Fruit fly (Drosophila melanogaster) whole organism, prepupa: ENCODE data around the gene Dlg5.

Source experiments
- CG10669 ChIP-seq: fragments of 200-800 bp; sonication (Bioruptor generic); optimal IDR thresholded peaks from 3 replicates; lab custom pipeline; 2018; ENCODE audit warnings: missing biosample characterization, mild to moderate bottlenecking, missing genetic modification characterization, moderate library complexity
- CG11294 ChIP-seq: fragments of 200-800 bp; sonication (Bioruptor generic); IDR thresholded peaks from 2 replicates; pipeline ENCODE4 v1.3.6; 2022; ENCODE audit warnings: missing biosample characterization, missing genetic modification characterization
- CG11762 ChIP-seq: fragments of 200-800 bp; sonication (Bioruptor generic); optimal IDR thresholded peaks from 3 replicates; lab custom pipeline; 2016; ENCODE audit warnings: missing biosample characterization, missing genetic modification characterization; ENCODE audit not compliant: insufficient read depth
- CG11902 ChIP-seq: fragments of 200-800 bp; sonication (Bioruptor generic); optimal IDR thresholded peaks from 3 replicates; lab custom pipeline; 2016; ENCODE audit warnings: missing biosample characterization, missing genetic modification characterization
- CG16779 ChIP-seq: fragments of 200-800 bp; sonication (Bioruptor generic); optimal IDR thresholded peaks from 3 replicates; lab custom pipeline; 2017; ENCODE audit warnings: missing biosample characterization, mild to moderate bottlenecking, missing genetic modification characterization
- CG31627 ChIP-seq: fragments of 200-800 bp; sonication (Bioruptor generic); optimal IDR thresholded peaks from 3 replicates; lab custom pipeline; 2016; ENCODE audit warnings: missing biosample characterization, missing genetic modification characterization
- CG32006 ChIP-seq: fragments of 200-800 bp; sonication (Bioruptor generic); optimal IDR thresholded peaks from 3 replicates; lab custom pipeline; 2017; ENCODE audit warnings: missing biosample characterization, mild to moderate bottlenecking, missing genetic modification characterization
- CG3919 ChIP-seq: fragments of 200-800 bp; sonication (Bioruptor generic); optimal IDR thresholded peaks from 3 replicates; lab custom pipeline; 2016; ENCODE audit warnings: missing biosample characterization, missing genetic modification characterization
- CG4318 ChIP-seq: fragments of 200-800 bp; sonication (Bioruptor generic); optimal IDR thresholded peaks from 3 replicates; lab custom pipeline; 2017; ENCODE audit warnings: missing biosample characterization, mild to moderate bottlenecking, missing genetic modification characterization
- CG6276 ChIP-seq: fragments of 200-800 bp; sonication (Bioruptor generic); optimal IDR thresholded peaks from 2 replicates; lab custom pipeline; 2017; ENCODE audit warnings: missing biosample characterization, mild to moderate bottlenecking, missing genetic modification characterization
- CG6808 ChIP-seq: fragments of 200-800 bp; sonication (Bioruptor generic); optimal IDR thresholded peaks from 3 replicates; lab custom pipeline; 2017; ENCODE audit warnings: missing biosample characterization, missing genetic modification characterization, mild to moderate bottlenecking, moderate library complexity, missing genetic modification reagents
- CG6854 ChIP-seq: fragments of 200-800 bp; sonication (Bioruptor generic); optimal IDR thresholded peaks from 2 replicates; lab custom pipeline; 2017; ENCODE audit warnings: missing biosample characterization, mild to moderate bottlenecking, missing genetic modification characterization
- CG8119 ChIP-seq: fragments of 200-800 bp; sonication (Bioruptor generic); IDR thresholded peaks from 3 replicates; pipeline ENCODE4 v1.3.6; 2022; ENCODE audit warnings: missing biosample characterization, missing genetic modification characterization
- Eip75B ChIP-seq: fragments of 200-800 bp; sonication (Bioruptor generic); optimal IDR thresholded peaks from 3 replicates; lab custom pipeline; 2016; ENCODE audit warnings: missing biosample characterization, missing genetic modification characterization
- Eip93F ChIP-seq: fragments of 200-800 bp; sonication (Bioruptor generic); optimal IDR thresholded peaks from 2 replicates; lab custom pipeline; 2016; ENCODE audit warnings: missing biosample characterization, mild to moderate bottlenecking, missing genetic modification characterization
- Ets96B ChIP-seq: fragments of 200-800 bp; optimal IDR thresholded peaks from 2 replicates; lab custom pipeline; 2019; ENCODE audit warnings: missing biosample characterization, mild to moderate bottlenecking, missing genetic modification characterization, moderate library complexity
- Gug ChIP-seq: fragments of 200-800 bp; sonication (Bioruptor generic); IDR thresholded peaks from 2 replicates; pipeline ENCODE4 v1.3.6; 2022; ENCODE audit warnings: missing biosample characterization, missing genetic modification characterization
- Hr38 ChIP-seq: sonication (Bioruptor generic); optimal IDR thresholded peaks from 2 replicates; lab custom pipeline; 2016; ENCODE audit warnings: missing biosample characterization, missing genetic modification characterization
- Hr39 ChIP-seq: fragments of 200-800 bp; sonication (Bioruptor generic); optimal IDR thresholded peaks from 2 replicates; lab custom pipeline; 2016; ENCODE audit warnings: missing biosample characterization, missing genetic modification characterization
- Lpt ChIP-seq: fragments of 200-800 bp; sonication (Bioruptor generic); optimal IDR thresholded peaks from 3 replicates; lab custom pipeline; 2016; ENCODE audit warnings: missing biosample characterization, missing genetic modification characterization
- Sox102F ChIP-seq: fragments of 200-800 bp; sonication (Bioruptor generic); optimal IDR thresholded peaks from 2 replicates; lab custom pipeline; 2016; ENCODE audit warnings: missing biosample characterization, mild to moderate bottlenecking, missing genetic modification characterization
- achi ChIP-seq: fragments of 200-800 bp; sonication (Bioruptor generic); optimal IDR thresholded peaks from 3 replicates; lab custom pipeline; 2016; ENCODE audit warnings: missing biosample characterization, missing genetic modification characterization
- acj6 ChIP-seq: fragments of 200-800 bp; sonication (Bioruptor generic); optimal IDR thresholded peaks from 3 replicates; lab custom pipeline; 2016; ENCODE audit warnings: missing biosample characterization, missing genetic modification characterization
- cyc ChIP-seq: fragments of 200-800 bp; sonication (Bioruptor generic); optimal IDR thresholded peaks from 3 replicates; lab custom pipeline; 2016; ENCODE audit warnings: missing biosample characterization, missing genetic modification characterization
- esn ChIP-seq: fragments of 200-800 bp; sonication (Bioruptor generic); optimal IDR thresholded peaks from 2 replicates; lab custom pipeline; 2016; ENCODE audit warnings: missing biosample characterization, mild to moderate bottlenecking, missing genetic modification characterization, moderate library complexity
- fd85E ChIP-seq: fragments of 200-800 bp; sonication (Bioruptor generic); optimal IDR thresholded peaks from 3 replicates; lab custom pipeline; 2016; ENCODE audit warnings: missing biosample characterization, missing genetic modification characterization
- fkh ChIP-seq: fragments of 200-800 bp; sonication (Bioruptor generic); optimal IDR thresholded peaks from 3 replicates; lab custom pipeline; 2017; ENCODE audit warnings: missing biosample characterization, mild to moderate bottlenecking, missing genetic modification characterization, moderate library complexity
- net ChIP-seq: fragments of 200-800 bp; sonication (Bioruptor generic); optimal IDR thresholded peaks from 3 replicates; lab custom pipeline; 2016; ENCODE audit warnings: missing biosample characterization, missing genetic modification characterization
- pdm3 ChIP-seq: fragments of 200-800 bp; sonication (Bioruptor generic); optimal IDR thresholded peaks from 3 replicates; lab custom pipeline; 2016; ENCODE audit warnings: missing biosample characterization, missing genetic modification characterization
- spab ChIP-seq: fragments of 200-800 bp; sonication (Bioruptor generic); optimal IDR thresholded peaks from 2 replicates; lab custom pipeline; 2017; ENCODE audit warnings: missing biosample characterization, mild to moderate bottlenecking, missing genetic modification characterization, missing genetic modification reagents
- ss ChIP-seq, 2 experiments: fragments of 200-800 bp; sonication (Bioruptor generic); optimal IDR thresholded peaks; 2 replicates in 1 of 2; 3 replicates in 1 of 2; lab custom pipeline; 2017 to 2018; ENCODE audit warnings: mild to moderate bottlenecking in 2 of 2, missing biosample characterization in 2 of 2, missing genetic modification characterization in 2 of 2, moderate library complexity in 1 of 2
- topi ChIP-seq: fragments of 200-800 bp; sonication (Bioruptor generic); optimal IDR thresholded peaks from 3 replicates; lab custom pipeline; 2016; ENCODE audit warnings: missing biosample characterization, missing genetic modification characterization
- vri ChIP-seq: fragments of 200-800 bp; sonication (Bioruptor generic); optimal IDR thresholded peaks from 3 replicates; lab custom pipeline; 2016; ENCODE audit warnings: missing biosample characterization, mild to moderate bottlenecking, missing genetic modification characterization

The Dlg5 gene

dm6 chr2L:11498839-11499238 is 18.0 kb downstream of the Dlg5 start, which contains the start of gene Cog8 (continued):
- TF ChIP-seq CG11294 (GFP tag; lab: Robert Waterston, UW) (no peak), CG6808 (GFP tag; lab: Kevin White, UChicago) (no peak)

DNA sequence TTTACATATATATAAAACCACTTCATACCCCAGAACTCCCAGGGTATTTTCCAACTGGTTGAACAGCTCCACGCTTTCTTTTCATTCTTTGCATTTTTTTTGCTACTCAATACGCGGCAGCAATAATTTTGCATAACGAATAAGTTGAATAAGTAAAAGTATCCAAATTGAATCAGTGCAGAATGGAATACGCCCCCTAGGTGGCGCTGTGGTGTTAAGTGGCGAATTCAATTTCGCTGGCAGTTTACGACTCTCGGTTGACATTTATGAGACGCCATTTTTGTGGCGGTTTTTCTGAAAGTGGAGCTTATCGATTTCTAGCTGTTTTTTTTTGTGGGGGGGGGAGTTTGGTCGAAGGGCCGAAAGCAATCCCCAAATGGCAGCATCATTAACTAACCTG is 22.9 kb downstream of the Dlg5 start:
- TF ChIP-seq Ets96B (tag; lab: Kevin White, UChicago), result no peak
- TF ChIP-seq fd85E (GFP tag; lab: Kevin White, UChicago), result no peak
- no peak for TF ChIP-seq Gug (GFP tag; lab: Robert Waterston, UW)
- no peak for TF ChIP-seq CG32006 (GFP tag; lab: Kevin White, UChicago)
- TF ChIP-seq CG6276 (GFP tag; lab: Kevin White, UChicago), result no peak
- TF ChIP-seq acj6 (GFP tag; lab: Kevin White, UChicago), result no peak
- TF ChIP-seq CG6854 (GFP tag; lab: Kevin White, UChicago), result no peak
- no peak for TF ChIP-seq net (GFP tag; lab: Kevin White, UChicago)
- no peak for TF ChIP-seq CG11294 (GFP tag; lab: Robert Waterston, UW)
- TF ChIP-seq CG4318 (GFP tag; lab: Kevin White, UChicago), result no peak
- no peak for TF ChIP-seq achi

DNA sequence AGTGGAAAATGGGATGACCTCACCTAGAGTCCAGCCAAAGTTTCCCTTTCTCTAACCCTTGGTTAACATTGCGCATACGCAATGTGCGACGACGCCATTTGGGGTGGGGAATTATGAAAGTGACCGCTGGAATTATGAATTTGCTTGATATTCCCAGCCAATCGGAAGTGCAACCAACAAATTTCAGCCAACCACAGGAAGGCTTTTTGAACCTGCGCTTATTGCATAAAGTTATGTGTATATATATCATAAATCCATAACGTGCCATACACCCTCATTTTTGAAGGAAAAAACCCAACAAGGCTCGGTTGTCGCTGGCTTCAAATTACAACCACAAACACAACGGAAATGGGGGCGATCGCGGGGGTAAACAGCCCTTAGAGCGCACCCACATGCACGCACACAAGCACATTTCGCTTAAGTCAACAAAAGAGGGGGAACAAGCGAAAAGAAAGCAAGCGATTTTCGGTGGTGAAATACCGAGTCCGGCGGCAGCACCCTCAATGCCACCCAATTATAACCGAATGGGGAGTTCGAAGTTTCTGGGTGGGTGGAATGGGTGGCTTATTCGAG is 28.3 kb downstream of the Dlg5 start:
- no peak for TF ChIP-seq Sox102F (GFP tag; lab: Kevin White, UChicago)
- no peak for TF ChIP-seq CG10669 (GFP tag; lab: Kevin White, UChicago)
- TF ChIP-seq spab, result no peak
- TF ChIP-seq, all 60 proteins: peak for 0

DNA sequence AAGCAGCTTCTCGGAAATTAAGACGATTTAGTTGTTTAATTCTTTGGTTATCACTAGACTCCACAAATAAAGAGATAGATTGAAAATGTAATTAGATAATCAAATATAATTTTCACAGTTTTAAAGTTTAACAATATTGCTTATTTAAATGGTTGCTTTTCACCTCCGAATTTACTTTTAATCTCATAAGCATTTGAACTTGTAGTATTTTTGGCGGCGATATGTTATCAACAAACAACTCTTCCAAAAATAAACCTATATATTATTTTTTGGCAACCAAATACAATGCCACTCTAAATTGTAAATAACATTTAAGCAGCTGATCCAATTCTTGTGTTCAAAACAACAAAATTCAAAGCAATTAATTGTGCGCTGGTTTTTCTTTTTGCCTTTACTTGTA is 32.5 kb downstream of the Dlg5 start, which contains the start of the genes CG43355 and sala:
Gene CG43355, plus strand, starts transcription at position 301 of the 400 bp plus-strand sequence.
Gene sala, plus strand, starts transcription at position 301 of the 400 bp plus-strand sequence.
- TF ChIP-seq esn (GFP tag; lab: Kevin White, UChicago) (no peak), CG11902 (GFP tag; lab: Kevin White, UChicago) (no peak), pdm3 (GFP tag; lab: Kevin White, UChicago) (no peak), topi (GFP tag; lab: Kevin White, UChicago) (no peak), Eip75B (GFP tag; lab: Kevin White, UChicago) (no peak), fkh (GFP tag; lab: Kevin White, UChicago) (no peak), Hr38 (GFP tag; lab: Kevin White, UChicago) (no peak), ss (GFP tag; optimal IDR thresholded peaks at IDR 0.05; lab: Kevin White, UChicago) (no peak), vri (GFP tag; lab: Kevin White, UChicago) (no peak), fd85E (GFP tag; lab: Kevin White, UChicago) (no peak), acj6 (GFP tag; lab: Kevin White, UChicago) (no peak), spab (no peak), Sox102F (GFP tag; lab: Kevin White, UChicago) (no peak), CG8119 (GFP tag; lab: Robert Waterston, UW) (no peak), cyc (no peak), CG32006 (GFP tag; lab: Kevin White, UChicago) (no peak), CG31627 (no peak), CG6276 (GFP tag; lab: Kevin White, UChicago) (no peak), CG16779 (tag; lab: Kevin White, UChicago) (no peak)

DNA sequence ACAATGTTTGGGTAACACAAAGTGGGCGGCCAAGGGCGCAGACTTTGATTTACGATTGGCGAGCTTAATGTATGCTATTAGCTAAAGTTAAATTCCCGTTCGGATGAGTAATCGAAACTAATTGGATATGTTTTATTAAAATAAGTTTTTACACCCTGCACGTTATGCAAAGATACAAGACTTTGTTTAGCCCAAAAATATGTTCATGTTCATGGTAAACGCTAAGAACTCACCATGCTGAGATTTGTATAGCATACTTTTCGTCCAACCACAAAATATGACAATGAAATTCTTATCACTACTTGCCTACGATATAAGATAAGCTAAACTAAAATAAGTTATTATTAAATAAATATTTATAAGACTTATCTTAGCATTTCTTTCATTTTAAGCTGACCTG is 41.9 kb downstream of the Dlg5 start:
- TF ChIP-seq CG3919 (GFP tag; lab: Kevin White, UChicago) (no peak), acj6 (GFP tag; lab: Kevin White, UChicago) (no peak), CG32006 (GFP tag; lab: Kevin White, UChicago) (no peak), Eip93F (GFP tag; lab: Kevin White, UChicago) (no peak), Lpt (GFP tag; lab: Kevin White, UChicago) (no peak), CG11294 (GFP tag; lab: Robert Waterston, UW) (no peak), Hr39 (GFP tag; lab: Kevin White, UChicago) (no peak), ss (GFP tag; optimal IDR thresholded peaks at IDR 0.05; lab: Kevin White, UChicago) (no peak), CG11762 (no peak)
- TF ChIP-seq, all 60 proteins: peak for 0
